Fruit fly (Drosophila melanogaster) whole organism, embryonic: ENCODE data around the gene Dlip1.
A peak's percentile ranks its signal among the peaks of the same experiment; 100 is the strongest.

ENCODE experiments used
- ATbp ChIP-seq: fragments of 200-800 bp; sonication (Bioruptor generic); optimal IDR thresholded peaks from 2 replicates; lab custom pipeline; 2017; ENCODE audit warnings: missing biosample characterization, mild to moderate bottlenecking, missing genetic modification characterization, missing genetic modification reagents
- Blimp-1 ChIP-seq: fragments of 200-800 bp; sonication (Bioruptor generic); optimal IDR thresholded peaks from 3 replicates; lab custom pipeline; 2018; ENCODE audit warnings: missing biosample characterization, missing genetic modification characterization, mild to moderate bottlenecking, moderate library complexity, missing genetic modification reagents
- CG10543 ChIP-seq: fragments of 200-800 bp; sonication (Bioruptor generic); optimal IDR thresholded peaks from 3 replicates; lab custom pipeline; 2017; ENCODE audit warnings: missing biosample characterization, mild to moderate bottlenecking, missing genetic modification characterization, moderate library complexity
- CG10959 ChIP-seq: fragments of 200-800 bp; sonication (Bioruptor generic); IDR thresholded peaks from 2 replicates; pipeline ENCODE4 v1.3.6; 2022; ENCODE audit warnings: missing biosample characterization, missing genetic modification characterization
- CG11695 ChIP-seq: fragments of 200-800 bp; sonication (Bioruptor generic); IDR thresholded peaks from 3 replicates; pipeline ENCODE4 v1.3.6; 2022; ENCODE audit warnings: missing biosample characterization, missing genetic modification characterization
- CG11696 ChIP-seq: fragments of 200-800 bp; sonication (Bioruptor generic); IDR thresholded peaks from 2 replicates; pipeline ENCODE4 v1.3.6; 2022; ENCODE audit warnings: missing biosample characterization, missing genetic modification characterization
- CG12299 ChIP-seq: fragments of 200-800 bp; sonication (Bioruptor generic); optimal IDR thresholded peaks from 2 replicates; lab custom pipeline; 2018; ENCODE audit warnings: missing biosample characterization, mild to moderate bottlenecking, missing genetic modification characterization
- CG13296 ChIP-seq: fragments of 200-800 bp; sonication (Bioruptor generic); optimal IDR thresholded peaks from 3 replicates; lab custom pipeline; 2018; ENCODE audit warnings: missing biosample characterization, mild to moderate bottlenecking, missing genetic modification characterization
- CG15514 ChIP-seq: fragments of 200-800 bp; sonication (Bioruptor generic); optimal IDR thresholded peaks from 3 replicates; lab custom pipeline; 2017; ENCODE audit warnings: missing biosample characterization, missing genetic modification characterization, mild to moderate bottlenecking, moderate library complexity, missing genetic modification reagents
- CG1603 ChIP-seq: fragments of 200-800 bp; sonication (Bioruptor generic); optimal IDR thresholded peaks from 2 replicates; lab custom pipeline; 2019; ENCODE audit warnings: missing biosample characterization, mild to moderate bottlenecking, missing genetic modification characterization, moderate library complexity
- CG17568 ChIP-seq: fragments of 200-800 bp; sonication (Bioruptor generic); optimal IDR thresholded peaks from 2 replicates; lab custom pipeline; 2018; ENCODE audit warnings: missing biosample characterization, mild to moderate bottlenecking, missing genetic modification characterization, moderate library complexity
- CG17802 ChIP-seq: fragments of 200-800 bp; sonication (Bioruptor generic); optimal IDR thresholded peaks from 2 replicates; lab custom pipeline; 2018; ENCODE audit warnings: missing biosample characterization, mild to moderate bottlenecking, missing genetic modification characterization, moderate library complexity
- CG17829 ChIP-seq: fragments of 200-800 bp; optimal IDR thresholded peaks from 2 replicates; lab custom pipeline; 2019; ENCODE audit warnings: missing biosample characterization, mild to moderate bottlenecking, missing genetic modification characterization, moderate library complexity
- CG18619 ChIP-seq: fragments of 200-800 bp; sonication (Bioruptor generic); optimal IDR thresholded peaks from 3 replicates; lab custom pipeline; 2017; ENCODE audit warnings: missing biosample characterization, mild to moderate bottlenecking, missing genetic modification characterization
- CG18764 ChIP-seq: fragments of 200-800 bp; sonication (Bioruptor generic); optimal IDR thresholded peaks from 3 replicates; lab custom pipeline; 2016; ENCODE audit warnings: missing biosample characterization, missing genetic modification characterization
- CG2120 ChIP-seq: fragments of 200-800 bp; sonication (Bioruptor generic); optimal IDR thresholded peaks from 3 replicates; lab custom pipeline; 2016; ENCODE audit warnings: missing biosample characterization, missing genetic modification characterization
- CG30403 ChIP-seq: fragments of 200-800 bp; sonication (Bioruptor generic); optimal IDR thresholded peaks from 3 replicates; lab custom pipeline; 2016; ENCODE audit warnings: missing biosample characterization, missing genetic modification characterization
- CG33213 ChIP-seq: fragments of 200-800 bp; sonication (Bioruptor generic); optimal IDR thresholded peaks from 3 replicates; lab custom pipeline; 2016; ENCODE audit warnings: missing biosample characterization, missing genetic modification characterization
- CG6272 ChIP-seq: fragments of 200-800 bp; sonication (Bioruptor generic); IDR thresholded peaks from 2 replicates; pipeline ENCODE4 v1.3.6; 2022; ENCODE audit warnings: missing biosample characterization, missing genetic modification characterization
- CG6813 ChIP-seq: fragments of 200-800 bp; sonication (Bioruptor generic); optimal IDR thresholded peaks from 2 replicates; lab custom pipeline; 2017; ENCODE audit warnings: missing biosample characterization, missing genetic modification characterization, mild to moderate bottlenecking, moderate library complexity, missing genetic modification reagents
- CG7357 ChIP-seq: fragments of 200-800 bp; sonication (Bioruptor generic); IDR thresholded peaks from 3 replicates; pipeline ENCODE4 v1.3.6; 2022; ENCODE audit warnings: missing biosample characterization, missing genetic modification characterization
- CG7839 ChIP-seq: fragments of 200-800 bp; sonication (Bioruptor generic); optimal IDR thresholded peaks from 3 replicates; lab custom pipeline; 2018; ENCODE audit warnings: missing biosample characterization, mild to moderate bottlenecking, missing genetic modification characterization, moderate library complexity
- CG8924 ChIP-seq: fragments of 200-800 bp; optimal IDR thresholded peaks from 3 replicates; lab custom pipeline; 2019; ENCODE audit warnings: missing biosample characterization, mild to moderate bottlenecking, missing genetic modification characterization, moderate library complexity
- CG9876 ChIP-seq: fragments of 200-800 bp; sonication (Bioruptor generic); optimal IDR thresholded peaks from 2 replicates; lab custom pipeline; 2016; ENCODE audit warnings: missing biosample characterization, missing genetic modification characterization
- CkIIα-i1 ChIP-seq: fragments of 200-800 bp; sonication (Bioruptor generic); IDR thresholded peaks from 2 replicates; pipeline ENCODE4 v1.3.6; 2022; ENCODE audit warnings: missing biosample characterization, missing genetic modification characterization
- CrebB ChIP-seq: fragments of 200-800 bp; sonication (Bioruptor generic); optimal IDR thresholded peaks from 3 replicates; lab custom pipeline; 2018; ENCODE audit warnings: missing biosample characterization, mild to moderate bottlenecking, missing genetic modification characterization
- Ets97D ChIP-seq: fragments of 200-800 bp; sonication (Bioruptor generic); optimal IDR thresholded peaks from 3 replicates; lab custom pipeline; 2016; ENCODE audit warnings: missing biosample characterization, missing genetic modification characterization
- GATAe ChIP-seq: fragments of 200-800 bp; sonication (Bioruptor generic); conservative IDR thresholded peaks from 2 replicates; pipeline ENCODE4 v1.3.6; 2022; ENCODE audit warnings: missing biosample characterization, missing genetic modification characterization
- Gug ChIP-seq: fragments of 200-800 bp; sonication (Bioruptor generic); IDR thresholded peaks from 4 replicates; pipeline ENCODE4 v1.3.6; 2022; ENCODE audit warnings: missing biosample characterization, missing genetic modification characterization
- Hr3 ChIP-seq: fragments of 200-800 bp; sonication (Bioruptor generic); optimal IDR thresholded peaks from 3 replicates; lab custom pipeline; 2016; ENCODE audit warnings: missing biosample characterization, missing genetic modification characterization
- Oli ChIP-seq: fragments of 200-800 bp; sonication (Bioruptor generic); optimal IDR thresholded peaks from 2 replicates; lab custom pipeline; 2018; ENCODE audit warnings: missing biosample characterization, mild to moderate bottlenecking, missing genetic modification characterization, moderate library complexity
- Ssrp ChIP-seq: fragments of 200-800 bp; sonication (Bioruptor generic); optimal IDR thresholded peaks from 2 replicates; lab custom pipeline; 2018; ENCODE audit warnings: missing biosample characterization, mild to moderate bottlenecking, missing genetic modification characterization, moderate library complexity
- Trl ChIP-seq, 3 experiments: fragments of >200 bp in 2 of 3; fragments of 200-800 bp in 1 of 3; sonication (Bioruptor generic) in 1 of 3; optimal IDR thresholded peaks; 2 replicates in 1 of 3; 3 replicates in 2 of 3; lab custom pipeline; 2016 to 2017; ENCODE audit warnings: missing biosample characterization in 1 of 3, missing genetic modification characterization in 1 of 3
- fd3F ChIP-seq: fragments of 200-800 bp; sonication (Bioruptor generic); optimal IDR thresholded peaks from 2 replicates; lab custom pipeline; 2018; ENCODE audit warnings: missing biosample characterization, mild to moderate bottlenecking, missing genetic modification characterization, moderate library complexity
- grn ChIP-seq: fragments of 200-800 bp; sonication (Bioruptor generic); optimal IDR thresholded peaks from 3 replicates; lab custom pipeline; 2017; ENCODE audit warnings: missing biosample characterization, missing genetic modification characterization
- gt ChIP-seq: fragments of 200-800 bp; sonication (Bioruptor generic); IDR thresholded peaks from 2 replicates; pipeline ENCODE4 v1.3.6; 2022; ENCODE audit warnings: missing biosample characterization, missing genetic modification characterization
- inv ChIP-seq: fragments of 200-800 bp; sonication (Bioruptor generic); IDR thresholded peaks from 2 replicates; pipeline ENCODE4 v1.3.6; 2022; ENCODE audit warnings: missing biosample characterization, missing genetic modification characterization; ENCODE audit not compliant: partially characterized antibody
- jumu ChIP-seq: fragments of 200-800 bp; sonication (Bioruptor generic); optimal IDR thresholded peaks from 3 replicates; lab custom pipeline; 2016; ENCODE audit warnings: missing biosample characterization, missing genetic modification characterization
- klu ChIP-seq: fragments of 200-800 bp; sonication (Bioruptor generic); IDR thresholded peaks from 2 replicates; pipeline ENCODE4 v1.3.6; 2022; ENCODE audit warnings: missing biosample characterization, missing genetic modification characterization
- lov ChIP-seq, 2 experiments: fragments of 200-800 bp in 1 of 2; fragments of >200 bp in 1 of 2; sonication (Bioruptor generic) in 1 of 2; IDR thresholded peaks in 1 of 2; optimal IDR thresholded peaks in 1 of 2; 2 replicates in 1 of 2; 3 replicates in 1 of 2; pipeline versions ENCODE4 v1.3.6 to Lab custom; 2017 to 2022; ENCODE audit warnings: missing biosample characterization in 1 of 2, missing genetic modification characterization in 1 of 2
- odd ChIP-seq: fragments of 200-800 bp; sonication (Bioruptor generic); optimal IDR thresholded peaks from 2 replicates; lab custom pipeline; 2017; ENCODE audit warnings: missing biosample characterization, mild to moderate bottlenecking, missing genetic modification characterization
- org-1 ChIP-seq: fragments of 200-800 bp; sonication (Bioruptor generic); optimal IDR thresholded peaks from 2 replicates; lab custom pipeline; 2017; ENCODE audit warnings: missing biosample characterization, missing genetic modification characterization
- pfk ChIP-seq: fragments of 200-800 bp; sonication (Bioruptor generic); optimal IDR thresholded peaks from 2 replicates; lab custom pipeline; 2018; ENCODE audit warnings: missing biosample characterization, mild to moderate bottlenecking, missing genetic modification characterization, moderate library complexity
- run ChIP-seq: fragments of 200-800 bp; sonication (Bioruptor generic); optimal IDR thresholded peaks from 3 replicates; lab custom pipeline; 2018; ENCODE audit warnings: missing biosample characterization, mild to moderate bottlenecking, missing genetic modification characterization
- shn ChIP-seq: fragments of 200-800 bp; sonication (Bioruptor generic); optimal IDR thresholded peaks from 3 replicates; lab custom pipeline; 2016; ENCODE audit warnings: missing biosample characterization, missing genetic modification characterization
- sim ChIP-seq: fragments of 200-800 bp; sonication (Bioruptor generic); IDR thresholded peaks from 2 replicates; pipeline ENCODE4 v1.3.6; 2022; ENCODE audit warnings: missing biosample characterization, missing genetic modification characterization
- vfl ChIP-seq: fragments of 200-800 bp; sonication (Bioruptor generic); optimal IDR thresholded peaks from 2 replicates; lab custom pipeline; 2016; ENCODE audit warnings: missing biosample characterization, missing genetic modification characterization
- wek ChIP-seq: fragments of 200-800 bp; sonication (Bioruptor generic); optimal IDR thresholded peaks from 3 replicates; lab custom pipeline; 2018; ENCODE audit warnings: missing biosample characterization, mild to moderate bottlenecking, missing genetic modification characterization, moderate library complexity

The Dlip1 gene

DNA sequence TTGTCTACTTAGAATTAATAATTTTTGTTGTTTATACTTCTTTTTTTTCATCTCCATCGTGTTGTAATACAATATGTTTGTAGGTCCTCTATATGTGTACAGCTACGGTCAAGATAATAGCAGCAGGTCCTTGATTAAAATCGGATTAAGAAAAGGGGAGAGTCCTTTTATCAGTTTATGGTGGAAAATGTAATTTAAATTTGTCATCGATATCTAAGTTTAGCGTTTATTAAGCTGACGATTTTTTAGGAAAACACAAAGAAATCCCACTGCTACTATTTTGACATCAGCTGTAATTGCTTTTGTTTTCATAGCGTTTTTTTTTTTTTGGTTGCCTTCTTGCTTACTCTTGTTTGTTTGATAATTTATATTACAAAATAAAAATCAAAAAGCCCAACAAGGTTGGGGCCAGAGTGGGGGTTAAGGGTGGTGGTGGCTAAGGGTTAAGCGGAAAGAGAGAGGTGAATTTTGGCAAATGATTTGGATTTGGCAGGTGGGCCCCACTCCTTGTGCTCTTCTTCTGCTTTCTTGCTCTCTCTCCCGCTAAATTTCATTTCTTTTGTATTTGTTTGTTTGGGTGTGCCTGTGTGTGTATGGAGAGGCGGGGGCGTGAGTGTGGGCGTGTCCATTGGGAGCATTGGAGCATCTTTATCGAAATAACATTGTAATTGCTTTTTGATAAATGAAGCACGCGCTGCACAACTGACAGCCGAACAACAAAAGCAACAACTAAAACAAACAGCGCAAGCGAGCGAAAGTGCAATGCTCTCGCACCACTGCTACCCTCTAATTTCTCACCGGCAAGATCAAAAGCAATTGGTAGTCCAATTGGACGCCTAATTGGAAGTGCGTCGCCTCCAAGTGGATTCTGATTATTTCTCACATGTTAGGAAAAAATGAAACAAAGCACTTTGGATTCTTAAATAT lies 37.3 kb upstream of the Dlip1 start (continued):
- TF ChIP-seq fd3F (no peak), CG17802 (tag; lab: Kevin White, UChicago) (no peak), CG6272 (GFP tag; lab: Robert Waterston, UW) (no peak), CG17829 (tag; lab: Kevin White, UChicago) (peak; percentile 40), Hr3 (peak; percentile 8), odd (no peak), ATbp (peak; percentile 27), CG18764 (GFP tag; lab: Kevin White, UChicago) (no peak), jumu (no peak), CrebB (no peak), klu (GFP tag; lab: Robert Waterston, UW) (no peak), gt (GFP tag; lab: Robert Waterston, UW) (no peak), CG11695 (peak; percentile 31; the same call in 1 of the 3 replicates), CG1603 (tag; lab: Kevin White, UChicago) (peak; percentile 35), CG6813 (GFP tag; lab: Kevin White, UChicago) (peak; percentile 53), CG10959 (GFP tag; lab: Robert Waterston, UW) (no peak), inv (GFP tag; lab: Robert Waterston, UW) (no peak), CkIIα-i1 (no peak), shn (GFP tag; lab: Kevin White, UChicago) (no peak), CG30403 (GFP tag; lab: Kevin White, UChicago) (peak; percentile 36), CG10543 (no peak), Gug (no peak), CG9876 (GFP tag; lab: Kevin White, UChicago) (no peak), CG18619 (GFP tag; lab: Kevin White, UChicago) (peak; percentile 5), CG15514 (GFP tag; lab: Kevin White, UChicago) (peak; percentile 21), pfk (GFP tag; lab: Kevin White, UChicago) (no peak), CG11696 (GFP tag; lab: Robert Waterston, UW) (peak; percentile 87), CG2120 (peak; percentile 68), Ssrp (tag; lab: Kevin White, UChicago) (peak; percentile 23), grn (GFP tag; lab: Kevin White, UChicago) (no peak), Ets97D (GFP tag; lab: Kevin White, UChicago) (no peak), Trl (optimal IDR thresholded peaks at IDR 0.05; lab: Kevin White, UChicago) (no peak), Trl (GFP tag; optimal IDR thresholded peaks at IDR 0.05; lab: Kevin White, UChicago) (no peak), GATAe (GFP tag; lab: Robert Waterston, UW) (no peak), CG33213 (GFP tag; lab: Kevin White, UChicago) (no peak), lov (optimal IDR thresholded peaks at IDR 0.05; lab: Kevin White, UChicago) (no peak), lov (GFP tag; IDR thresholded peaks at IDR 0.05; lab: Robert Waterston, UW) (no peak), wek (no peak), CG17568 (GFP tag; lab: Kevin White, UChicago) (peak; percentile 32), Blimp-1 (GFP tag; lab: Kevin White, UChicago) (peak; percentile 60), CG12299 (no peak), CG7357 (no peak), Oli (peak; percentile 53), CG13296 (GFP tag; lab: Kevin White, UChicago) (peak; percentile 25), org-1 (GFP tag; lab: Kevin White, UChicago) (peak; percentile 37), sim (GFP tag; lab: Robert Waterston, UW) (no peak), CG8924 (tag; lab: Kevin White, UChicago) (peak; percentile 57), run (tag; lab: Kevin White, UChicago) (no peak), vfl (peak; percentile 7), CG7839 (tag; lab: Kevin White, UChicago) (peak; percentile 64)
